Worm (Caenorhabditis elegans): Measurements from ENCODE around the gene memi-1.

The memi-1 gene

DNA sequence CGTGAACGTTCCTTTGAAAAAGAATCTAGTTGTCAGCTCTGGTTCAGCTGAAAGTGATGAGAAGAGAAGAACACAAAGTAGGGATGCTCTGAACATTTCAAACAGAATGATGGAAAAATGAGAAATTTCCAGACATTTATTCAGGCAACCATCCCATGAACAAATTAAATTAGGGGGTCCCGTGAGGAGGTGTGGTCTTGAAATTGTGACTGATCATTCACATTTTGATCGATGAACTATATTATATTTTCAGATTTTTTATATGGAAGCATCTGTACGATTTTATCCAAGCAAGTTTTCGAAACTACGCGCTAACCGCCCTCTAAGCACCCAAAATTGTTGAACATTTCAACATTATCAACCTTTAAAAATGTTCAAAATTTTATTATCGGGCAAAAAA, 15.8 kb upstream of the memi-1 start, which contains the start of gene R11E3.19:
Gene R11E3.19 (minus strand): TSS at position 101 of the 400 bp plus-strand sequence.
- TF ChIP-seq ceh-28 (tag; optimal IDR thresholded peaks at IDR 0.05), result no peak
- no peak for TF ChIP-seq tbx-2 (tag; optimal IDR thresholded peaks at IDR 0.05)
- no peak for TF ChIP-seq daf-12 (tag; optimal IDR thresholded peaks at IDR 0.05)
- TF ChIP-seq mml-1 (tag; optimal IDR thresholded peaks at IDR 0.05), result no peak
- TF ChIP-seq zag-1 (tag; optimal IDR thresholded peaks at IDR 0.05), result no peak
- TF ChIP-seq sea-2 (GFP tag; optimal IDR thresholded peaks at IDR 0.05), result no peak
- no peak for TF ChIP-seq nhr-77 (tag; optimal IDR thresholded peaks at IDR 0.05)
- no peak for TF ChIP-seq nhr-28 (tag; optimal IDR thresholded peaks at IDR 0.05)
- no peak for TF ChIP-seq ceh-82 (tag; optimal IDR thresholded peaks at IDR 0.05)

DNA sequence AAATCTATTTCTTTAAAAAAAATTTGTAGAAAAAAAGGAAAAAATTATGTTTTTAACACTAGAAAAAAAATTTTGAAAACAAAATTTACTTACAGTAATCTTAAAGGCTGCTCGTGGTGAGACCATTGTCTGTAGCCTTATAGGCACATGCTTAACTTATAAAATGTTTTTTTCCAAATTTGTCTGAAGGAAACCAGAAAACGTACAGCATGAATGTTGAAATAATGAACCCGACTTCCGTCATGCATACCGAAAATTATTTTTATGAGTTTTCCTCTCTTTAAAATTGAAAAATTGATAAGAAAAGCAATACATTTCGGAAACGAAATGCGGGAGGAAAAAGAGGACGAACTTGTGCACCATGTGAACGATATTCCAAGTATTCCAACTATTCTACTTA, 11.6 kb upstream of the memi-1 start, which contains the start of gene R11E3.2:
Gene R11E3.2 (plus strand): TSS at position 301 of the 400 bp plus-strand sequence.
- no peak for TF ChIP-seq R02D3.7 (tag; optimal IDR thresholded peaks at IDR 0.05)
- no peak for TF ChIP-seq fos-1 (tag; optimal IDR thresholded peaks at IDR 0.05)
- no peak for TF ChIP-seq daf-12 (tag; optimal IDR thresholded peaks at IDR 0.05)
- no peak for TF ChIP-seq nfya-1 (tag; optimal IDR thresholded peaks at IDR 0.05; ENCODE audit: insufficient read depth)
- no peak for TF ChIP-seq jun-1 (tag; optimal IDR thresholded peaks at IDR 0.05)
- TF ChIP-seq ceh-82 (tag; optimal IDR thresholded peaks at IDR 0.05), result no peak

DNA sequence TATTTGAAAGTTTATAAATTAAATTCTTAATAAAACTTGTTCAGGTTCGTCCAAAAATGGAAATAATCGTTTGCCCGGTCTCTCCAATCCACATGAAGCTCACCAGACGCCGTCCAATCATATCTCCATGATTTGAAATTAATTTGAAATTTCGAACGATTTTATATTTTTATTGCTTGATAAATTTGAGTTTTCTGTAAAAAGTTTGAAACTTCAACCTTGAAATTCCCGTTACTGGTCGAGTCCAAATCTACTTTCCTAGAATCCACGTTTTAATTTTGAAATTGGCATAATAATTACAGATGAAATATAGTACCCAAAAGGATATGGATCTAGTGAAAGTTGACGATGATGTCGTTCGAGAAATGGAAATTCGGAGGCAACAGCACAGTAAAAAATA, 4.2 kb upstream of the memi-1 start, which contains the start of gene npp-26:
Gene npp-26 (plus strand): TSS at position 301 of the 400 bp plus-strand sequence.
- no peak for TF ChIP-seq lin-15B (tag; optimal IDR thresholded peaks at IDR 0.05)
- no peak for TF ChIP-seq ceh-9 (tag; optimal IDR thresholded peaks at IDR 0.05)
- TF ChIP-seq snpc-4 (tag; optimal IDR thresholded peaks at IDR 0.05), result no peak
- no peak for TF ChIP-seq ceh-82 (tag; optimal IDR thresholded peaks at IDR 0.05)
- no peak for TF ChIP-seq sea-2 (GFP tag; optimal IDR thresholded peaks at IDR 0.05)
- TF ChIP-seq eor-1 (tag; optimal IDR thresholded peaks at IDR 0.05), result no peak
- no peak for TF ChIP-seq lsy-12 (tag; optimal IDR thresholded peaks at IDR 0.05)
- TF ChIP-seq tbx-2 (tag; optimal IDR thresholded peaks at IDR 0.05), result no peak
- TF ChIP-seq mml-1 (tag; optimal IDR thresholded peaks at IDR 0.05), result no peak
- no peak for TF ChIP-seq daf-12 (tag; optimal IDR thresholded peaks at IDR 0.05)

DNA sequence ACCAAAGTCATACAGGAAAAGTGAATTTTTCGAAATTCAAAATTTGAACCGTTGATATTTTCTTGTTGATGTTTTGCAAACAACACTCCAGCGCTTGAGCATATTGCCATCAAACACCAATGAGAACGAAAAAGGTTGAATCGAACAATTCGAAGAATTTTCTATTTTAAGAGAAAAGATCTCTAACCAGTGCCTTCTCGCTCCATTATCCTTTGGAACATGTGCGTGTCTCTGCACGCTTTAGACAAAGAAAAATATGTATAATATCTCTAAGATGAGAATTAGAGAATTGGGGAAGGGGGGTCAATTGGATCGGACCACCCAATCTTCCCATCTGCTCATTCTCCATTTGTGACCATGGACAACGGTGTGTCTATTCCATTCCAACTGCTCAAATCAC, 3.6 kb upstream of the memi-1 start, which contains the start of gene Y17G9B.2:
Gene Y17G9B.2 (plus strand): TSS at position 301 of the 400 bp plus-strand sequence.
- TF ChIP-seq tbx-2 (tag; optimal IDR thresholded peaks at IDR 0.05), result no peak
- TF ChIP-seq ZK546.5 (tag; optimal IDR thresholded peaks at IDR 0.05), result no peak
- no peak for TF ChIP-seq pha-4 (tag; optimal IDR thresholded peaks at IDR 0.05)
- TF ChIP-seq ceh-9 (tag; optimal IDR thresholded peaks at IDR 0.05), result no peak
- no peak for TF ChIP-seq lin-39 (tag; optimal IDR thresholded peaks at IDR 0.05)
- no peak for TF ChIP-seq ztf-4 (tag; optimal IDR thresholded peaks at IDR 0.05)
- TF ChIP-seq nhr-11 (tag; optimal IDR thresholded peaks at IDR 0.05), result no peak
- no peak for TF ChIP-seq fkh-2 (tag; optimal IDR thresholded peaks at IDR 0.05)
- no peak for TF ChIP-seq lsy-12 (tag; optimal IDR thresholded peaks at IDR 0.05)
- TF ChIP-seq nhr-25 (tag; optimal IDR thresholded peaks at IDR 0.05), result no peak
- TF ChIP-seq nhr-23 (tag; optimal IDR thresholded peaks at IDR 0.05), result no peak
- no peak for TF ChIP-seq lin-15B (tag; optimal IDR thresholded peaks at IDR 0.05)

DNA sequence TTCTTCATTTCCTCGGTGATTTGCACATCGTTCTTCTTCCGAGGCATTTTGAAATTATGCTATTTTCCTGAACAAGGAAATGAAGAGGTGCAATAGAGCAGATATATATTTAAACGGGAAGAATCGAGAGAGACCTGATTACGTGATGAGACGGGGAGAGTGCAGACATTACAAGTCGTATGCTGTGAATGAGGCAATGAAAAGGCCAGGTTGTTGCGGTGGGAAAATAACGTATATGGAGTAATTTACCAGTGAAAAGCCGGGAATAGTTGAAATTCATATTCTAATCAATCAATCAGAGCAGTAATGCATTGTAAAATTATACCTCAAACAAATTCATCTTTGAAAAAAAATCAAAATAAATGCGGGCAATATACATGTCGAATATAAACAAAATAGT, 1.6 kb downstream of the memi-1 start, which contains the start of gene Y17G9B.8:
Gene Y17G9B.8 (minus strand): TSS at position 182 of the 400 bp plus-strand sequence.
- TF ChIP-seq lin-15B (tag; optimal IDR thresholded peaks at IDR 0.05) (no peak), elt-1 (tag; optimal IDR thresholded peaks at IDR 0.05) (no peak), fos-1 (tag; optimal IDR thresholded peaks at IDR 0.05) (no peak), sea-2 (GFP tag; optimal IDR thresholded peaks at IDR 0.05) (no peak), egl-27 (tag; optimal IDR thresholded peaks at IDR 0.05) (no peak), ceh-9 (tag; optimal IDR thresholded peaks at IDR 0.05) (no peak)

DNA sequence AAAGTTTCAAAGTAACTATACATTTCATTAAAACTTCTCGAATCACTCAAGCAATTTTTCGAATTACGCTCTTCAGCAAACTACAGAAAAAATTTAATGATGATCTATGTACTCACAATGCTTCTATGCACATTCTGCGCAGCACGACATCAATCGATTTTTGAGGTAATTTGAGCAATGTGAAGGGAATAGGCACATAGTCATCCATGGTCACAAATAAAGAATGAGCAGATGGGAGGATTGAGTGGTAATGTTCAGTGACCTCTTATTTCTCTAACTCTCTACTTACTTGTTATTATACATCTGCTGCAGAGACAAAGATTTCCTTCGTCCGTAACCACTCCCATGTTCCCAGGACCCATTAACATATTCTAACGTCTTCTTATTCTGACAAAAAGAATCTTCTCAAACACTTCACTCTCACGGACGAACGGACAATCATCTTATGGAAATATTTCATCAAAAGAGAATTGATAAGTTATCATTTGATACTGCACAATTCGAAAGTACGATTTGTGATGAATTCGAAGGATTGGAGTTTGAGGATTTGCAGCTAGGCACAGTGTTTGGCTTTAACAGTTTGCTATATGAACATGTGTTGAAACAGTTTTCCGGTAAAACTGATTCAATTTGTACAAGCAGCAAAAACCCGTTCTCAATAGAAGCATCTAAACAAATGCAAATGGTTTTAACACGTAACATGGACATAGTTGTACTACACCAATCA, 4.1 kb downstream of the memi-1 start, which contains the start of the genes fbxb-77 and Y17G9B.11:
Gene fbxb-77 (minus strand): TSS at position 229 of the 727 bp plus-strand sequence.
Gene Y17G9B.11 (plus strand): TSS at position 677 of the 727 bp plus-strand sequence.
- TF ChIP-seq nhr-25 (tag; optimal IDR thresholded peaks at IDR 0.05) (no peak), pqm-1 (tag; optimal IDR thresholded peaks at IDR 0.05) (no peak), fkh-2 (tag; optimal IDR thresholded peaks at IDR 0.05) (no peak), nhr-43 (tag; optimal IDR thresholded peaks at IDR 0.05; ENCODE audit: poor library complexity, severe bottlenecking) (no peak), tbx-2 (tag; optimal IDR thresholded peaks at IDR 0.05) (no peak), sea-2 (GFP tag; optimal IDR thresholded peaks at IDR 0.05) (no peak), nhr-28 (tag; optimal IDR thresholded peaks at IDR 0.05) (no peak), skn-1 (tag; optimal IDR thresholded peaks at IDR 0.05) (no peak), nhr-11 (tag; optimal IDR thresholded peaks at IDR 0.05) (no peak)
